Fruit fly (Drosophila melanogaster): ENCODE results near the gene CG12105.

CG12105 gene

dm6 chr3L:1584003-1584402, 31.6 kb downstream of the CG12105 start (continued):
- TF ChIP-seq stc (GFP tag; IDR thresholded peaks at IDR 0.05), result peak; percentile 58
- TF ChIP-seq CG1233 (GFP tag; optimal IDR thresholded peaks at IDR 0.05), result peak; percentile 53
- TF ChIP-seq CG13424 (tag; optimal IDR thresholded peaks at IDR 0.05), result peak; percentile 46
- TF ChIP-seq CkIIα-i1 (GFP tag; IDR thresholded peaks at IDR 0.05), result no peak
- TF ChIP-seq CG30431 (GFP tag; optimal IDR thresholded peaks at IDR 0.05), result peak; percentile 52
- peak; percentile 72 for TF ChIP-seq CG4404 (GFP tag; IDR thresholded peaks at IDR 0.05)
- TF ChIP-seq Awh (GFP tag; IDR thresholded peaks at IDR 0.05), result peak; percentile 70; the same call in 1 of the 2 replicates
- TF ChIP-seq Spps (tag; optimal IDR thresholded peaks at IDR 0.05), result peak; percentile 0
- peak; percentile 30; the same call in 1 of the 2 replicates for TF ChIP-seq sisA (GFP tag; IDR thresholded peaks at IDR 0.05)
- peak; percentile 22 for TF ChIP-seq zf30C (GFP tag; optimal IDR thresholded peaks at IDR 0.05)
- TF ChIP-seq CG4617 (GFP tag; optimal IDR thresholded peaks at IDR 0.05; ENCODE audit: borderline replicate concordance), result peak; percentile 16
- peak; percentile 61 for TF ChIP-seq CG1529 (GFP tag; optimal IDR thresholded peaks at IDR 0.05)
- TF ChIP-seq Drgx (GFP tag; IDR thresholded peaks at IDR 0.05), result peak; percentile 87
- TF ChIP-seq CG9727 (GFP tag; optimal IDR thresholded peaks at IDR 0.05), result peak; percentile 58
- no peak for TF ChIP-seq CG6765 (GFP tag; optimal IDR thresholded peaks at IDR 0.05)
- TF ChIP-seq lola (GFP tag; optimal IDR thresholded peaks at IDR 0.05), result peak in 1 of 3 experiments; percentile 59
- no peak for TF ChIP-seq CG6854 (GFP tag; optimal IDR thresholded peaks at IDR 0.05)
- no peak for TF ChIP-seq Tbp (GFP tag; optimal IDR thresholded peaks at IDR 0.05)
- peak; percentile 17 for TF ChIP-seq Lhr (GFP tag; optimal IDR thresholded peaks at IDR 0.05)
- TF ChIP-seq tup (GFP tag; optimal IDR thresholded peaks at IDR 0.05), result no peak
- TF ChIP-seq CG10267 (tag; optimal IDR thresholded peaks at IDR 0.05), result peak; percentile 59
- peak; percentile 22 for TF ChIP-seq CG17802 (tag; optimal IDR thresholded peaks at IDR 0.05)
- TF ChIP-seq CG10654 (GFP tag; optimal IDR thresholded peaks at IDR 0.05), result no peak
- no peak for TF ChIP-seq tna (GFP tag; IDR thresholded peaks at IDR 0.05; ENCODE audit: partially characterized antibody)
- peak; percentile 41 for TF ChIP-seq jumu (GFP tag; optimal IDR thresholded peaks at IDR 0.05)
- peak; percentile 64 for TF ChIP-seq NC2β (GFP tag; optimal IDR thresholded peaks at IDR 0.05)
- TF ChIP-seq rib (GFP tag; IDR thresholded peaks at IDR 0.05), result no peak
- no peak for TF ChIP-seq CG3838 (GFP tag; optimal IDR thresholded peaks at IDR 0.05)
- peak; percentile 70; the same call in 1 of the 2 replicates for TF ChIP-seq sim (GFP tag; IDR thresholded peaks at IDR 0.05)
- TF ChIP-seq H15 (GFP tag; IDR thresholded peaks at IDR 0.05), result 0 out of 3 replicates have a peak, but pooled peaks have one; percentile 45
- peak; percentile 65; the same call in 2 of the 3 replicates for TF ChIP-seq Optix (GFP tag; IDR thresholded peaks at IDR 0.05)
- TF ChIP-seq ems (GFP tag; optimal IDR thresholded peaks at IDR 0.05), result peak; percentile 57
- TF ChIP-seq CG11723 (GFP tag; optimal IDR thresholded peaks at IDR 0.05), result peak; percentile 48
- peak; percentile 28 for TF ChIP-seq twi (tag; optimal IDR thresholded peaks at IDR 0.05)
- TF ChIP-seq ci (GFP tag; IDR thresholded peaks at IDR 0.05), result peak; percentile 85
- TF ChIP-seq CG8478 (optimal IDR thresholded peaks at IDR 0.05), result no peak
- peak; percentile 47 for TF ChIP-seq Atf-2 (GFP tag; optimal IDR thresholded peaks at IDR 0.05)
- no peak for TF ChIP-seq CG6272 (GFP tag; IDR thresholded peaks at IDR 0.05)
- TF ChIP-seq CG12659 (GFP tag; optimal IDR thresholded peaks at IDR 0.05), result peak; percentile 43
- TF ChIP-seq row (GFP tag; IDR thresholded peaks at IDR 0.05), result peak; percentile 68
- peak; percentile 46 for TF ChIP-seq CG2202 (tag; optimal IDR thresholded peaks at IDR 0.05)
- no peak for TF ChIP-seq abd-A (tag; optimal IDR thresholded peaks at IDR 0.05)
- TF ChIP-seq CG12391 (tag; optimal IDR thresholded peaks at IDR 0.05), result peak; percentile 78
- TF ChIP-seq dati (GFP tag; IDR thresholded peaks at IDR 0.05), result peak; percentile 60; the same call in 1 of the 2 replicates
- peak; percentile 26 for TF ChIP-seq Fer3 (tag; optimal IDR thresholded peaks at IDR 0.05)
- TF ChIP-seq ATbp (GFP tag; optimal IDR thresholded peaks at IDR 0.05), result peak; percentile 55
- TF ChIP-seq maf-S (GFP tag; optimal IDR thresholded peaks at IDR 0.05), result peak; percentile 3
- peak; percentile 78 for TF ChIP-seq CG17328 (GFP tag; IDR thresholded peaks at IDR 0.05)
- TF ChIP-seq Hsf (GFP tag; optimal IDR thresholded peaks at IDR 0.05), result peak; percentile 69
- no peak for TF ChIP-seq Dref (GFP tag; IDR thresholded peaks at IDR 0.05)
- TF ChIP-seq Nf-YB (GFP tag; optimal IDR thresholded peaks at IDR 0.05), result peak; percentile 33
